Fruit fly (Drosophila melanogaster): ENCODE measurements around the gene CG3739.

DNA sequence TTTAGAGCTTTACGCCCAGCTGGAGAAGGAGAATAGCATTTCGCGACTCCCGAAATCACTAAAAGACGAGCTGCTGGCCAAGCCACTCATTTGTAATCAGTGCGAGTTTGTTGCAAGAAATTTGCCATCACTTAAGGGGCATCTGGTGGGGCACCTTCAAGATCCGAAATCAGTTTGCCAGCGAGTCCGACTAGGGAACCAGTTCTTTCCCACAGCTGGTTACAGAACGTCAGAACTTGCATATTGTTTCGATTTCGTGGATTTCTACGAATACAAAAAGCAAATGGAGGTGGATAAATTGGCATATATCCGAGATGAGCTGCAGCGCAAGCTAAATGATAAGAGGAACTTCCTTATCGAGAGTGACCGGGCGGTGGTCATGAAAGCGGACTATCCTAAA is 11.1 kb downstream of the CG3739 start:
- TF ChIP-seq EcR (GFP tag; optimal IDR thresholded peaks at IDR 0.05) (no peak), CG8478 (optimal IDR thresholded peaks at IDR 0.05) (no peak)

Data from whole organism.